Fruit fly (Drosophila melanogaster): ENCODE measurements around the gene CG43844.

Gene CG43844

DNA sequence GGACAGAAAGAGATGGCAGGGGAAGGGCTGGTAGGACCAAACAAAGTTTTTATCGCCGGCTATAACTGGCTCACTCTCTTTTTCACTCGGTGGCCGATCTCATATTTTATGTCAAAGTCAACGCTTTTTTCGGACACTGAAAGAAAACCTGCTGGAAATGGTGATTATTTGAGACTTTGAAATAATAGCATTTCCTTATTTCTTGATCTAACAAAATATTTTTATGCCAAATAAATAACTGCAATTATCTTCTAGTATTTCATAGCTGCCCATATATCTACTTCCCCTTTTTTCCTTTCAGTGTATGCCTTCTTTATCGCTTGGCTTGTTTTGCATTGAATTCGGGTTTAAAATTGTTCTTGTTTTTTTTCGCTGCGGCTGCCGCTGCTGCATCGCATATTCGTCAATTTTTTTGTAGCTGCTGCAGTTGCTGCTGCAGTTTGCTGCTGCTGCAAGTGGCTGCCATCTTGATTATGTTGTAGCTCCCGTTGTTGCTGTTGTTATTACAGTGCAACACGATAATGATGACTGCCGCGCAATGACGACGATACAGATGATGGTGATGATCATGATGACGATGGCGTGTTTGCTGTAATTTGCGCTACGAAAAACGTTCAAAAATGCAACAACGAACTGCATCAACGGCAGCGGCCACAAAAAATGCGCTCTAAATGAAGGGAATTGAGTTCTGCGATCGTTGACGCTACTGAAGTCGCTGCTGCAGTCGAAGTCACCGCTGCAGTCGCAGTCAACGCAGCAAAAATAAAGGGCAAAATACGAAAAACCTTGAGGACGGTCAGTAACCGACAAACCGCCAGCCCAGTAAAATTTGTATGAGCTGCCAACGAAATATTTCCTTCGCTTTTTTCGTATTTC is 48.0 kb downstream of the CG43844 start (continued):
- TF ChIP-seq CG3281 (GFP tag; optimal IDR thresholded peaks at IDR 0.05) (no peak), CG14860 (GFP tag; IDR thresholded peaks at IDR 0.05; ENCODE audit: partially characterized antibody) (no peak), peb (GFP tag; IDR thresholded peaks at IDR 0.05) (no peak), CG1603 (tag; optimal IDR thresholded peaks at IDR 0.05) (peak; percentile 21), CG17385 (GFP tag; optimal IDR thresholded peaks at IDR 0.05) (no peak), Awh (GFP tag; IDR thresholded peaks at IDR 0.05) (no peak), CG4404 (GFP tag; IDR thresholded peaks at IDR 0.05) (no peak), sim (GFP tag; IDR thresholded peaks at IDR 0.05) (0 out of 2 replicates have a peak, but pooled peaks have one; percentile 11), dimm (GFP tag; IDR thresholded peaks at IDR 0.05) (0 out of 2 replicates have a peak, but pooled peaks have one; percentile 8), Trl (optimal IDR thresholded peaks at IDR 0.05) (no peak), Trl (GFP tag; optimal IDR thresholded peaks at IDR 0.05) (no peak), CG7271 (tag; optimal IDR thresholded peaks at IDR 0.05) (no peak), CG4617 (GFP tag; optimal IDR thresholded peaks at IDR 0.05; ENCODE audit: borderline replicate concordance) (no peak), CG12299 (tag; optimal IDR thresholded peaks at IDR 0.05) (no peak), CG2129 (GFP tag; IDR thresholded peaks at IDR 0.05; ENCODE audit: partially characterized antibody) (no peak), tll (GFP tag; optimal IDR thresholded peaks at IDR 0.05) (no peak), h (optimal IDR thresholded peaks at IDR 0.05) (no peak), NK7.1 (GFP tag; optimal IDR thresholded peaks at IDR 0.05) (no peak), CG11085 (GFP tag; IDR thresholded peaks at IDR 0.05) (no peak), NC2β (GFP tag; optimal IDR thresholded peaks at IDR 0.05) (no peak), zfh1 (GFP tag; IDR thresholded peaks at IDR 0.05) (no peak), zfh2 (GFP tag; optimal IDR thresholded peaks at IDR 0.05) (no peak), so (GFP tag; IDR thresholded peaks at IDR 0.05) (no peak), nmo (GFP tag; optimal IDR thresholded peaks at IDR 0.05) (peak; percentile 61), CG17612 (GFP tag; IDR thresholded peaks at IDR 0.05) (no peak), dmrt99B (tag; optimal IDR thresholded peaks at IDR 0.05) (peak; percentile 41), CG3995 (GFP tag; optimal IDR thresholded peaks at IDR 0.05) (no peak), aop (GFP tag; IDR thresholded peaks at IDR 0.05) (no peak), CG18262 (tag; optimal IDR thresholded peaks at IDR 0.05) (peak; percentile 31), GATAe (GFP tag; conservative IDR thresholded peaks at IDR 0.05) (no peak), CG9437 (GFP tag; optimal IDR thresholded peaks at IDR 0.05) (no peak), CG15696 (tag; optimal IDR thresholded peaks at IDR 0.05) (no peak), CG14710 (tag; optimal IDR thresholded peaks at IDR 0.05) (no peak), CG2116 (GFP tag; optimal IDR thresholded peaks at IDR 0.05) (no peak), CG2202 (tag; optimal IDR thresholded peaks at IDR 0.05) (no peak), CG1832 (GFP tag; optimal IDR thresholded peaks at IDR 0.05) (no peak), fu2 (GFP tag; optimal IDR thresholded peaks at IDR 0.05) (no peak), CG31224 (GFP tag; IDR thresholded peaks at IDR 0.05) (no peak), ranshi (GFP tag; IDR thresholded peaks at IDR 0.05) (peak; percentile 29; the same call in 1 of the 2 replicates), CG4282 (GFP tag; optimal IDR thresholded peaks at IDR 0.05) (no peak), prd (optimal IDR thresholded peaks at IDR 0.05) (no peak), prd (GFP tag; IDR thresholded peaks at IDR 0.05) (peak; percentile 54; the same call in 2 of the 3 replicates), CG2889 (GFP tag; IDR thresholded peaks at IDR 0.05) (peak; percentile 16; the same call in 1 of the 3 replicates), Stat92E (GFP tag; optimal IDR thresholded peaks at IDR 0.05) (no peak), CG8944 (GFP tag; optimal IDR thresholded peaks at IDR 0.05) (no peak), CG7786 (GFP tag; optimal IDR thresholded peaks at IDR 0.05) (no peak), CG32772 (GFP tag; IDR thresholded peaks at IDR 0.05) (no peak), CG12155 (GFP tag; optimal IDR thresholded peaks at IDR 0.05) (no peak), chm (GFP tag; IDR thresholded peaks at IDR 0.05) (no peak), Atf6 (GFP tag; IDR thresholded peaks at IDR 0.05) (no peak)

All from whole organism, embryonic.